Fruit fly (Drosophila melanogaster) whole organism, embryonic: ENCODE data around the gene CG5618.

Source experiments
- Adf1 ChIP-seq: fragments of 200-800 bp; sonication (Bioruptor generic); IDR thresholded peaks from 2 replicates; pipeline ENCODE4 v1.3.6; 2022; ENCODE audit warnings: missing biosample characterization, missing genetic modification characterization
- CG1024 ChIP-seq: fragments of 200-800 bp; sonication (Bioruptor generic); IDR thresholded peaks from 2 replicates; pipeline ENCODE4 v1.3.6; 2022; ENCODE audit warnings: missing biosample characterization, missing genetic modification characterization
- CG10462 ChIP-seq: fragments of 200-800 bp; sonication (Bioruptor generic); optimal IDR thresholded peaks from 2 replicates; lab custom pipeline; 2016; ENCODE audit warnings: missing biosample characterization, missing genetic modification characterization
- CG12659 ChIP-seq: fragments of 200-800 bp; sonication (Bioruptor generic); optimal IDR thresholded peaks from 3 replicates; lab custom pipeline; 2017; ENCODE audit warnings: mild to moderate bottlenecking, missing biosample characterization, missing genetic modification reagents, missing genetic modification characterization
- CG12769 ChIP-seq: fragments of 200-800 bp; sonication (Bioruptor generic); optimal IDR thresholded peaks from 2 replicates; lab custom pipeline; 2019; ENCODE audit warnings: missing biosample characterization, mild to moderate bottlenecking, missing genetic modification characterization, moderate library complexity
- CG13296 ChIP-seq: fragments of 200-800 bp; sonication (Bioruptor generic); optimal IDR thresholded peaks from 3 replicates; lab custom pipeline; 2018; ENCODE audit warnings: missing biosample characterization, mild to moderate bottlenecking, missing genetic modification characterization
- CG13894 ChIP-seq: fragments of 200-800 bp; sonication (Bioruptor generic); optimal IDR thresholded peaks from 3 replicates; lab custom pipeline; 2018; ENCODE audit warnings: missing biosample characterization, mild to moderate bottlenecking, missing genetic modification characterization, moderate library complexity
- CG14860 ChIP-seq: fragments of 200-800 bp; sonication (Bioruptor generic); IDR thresholded peaks from 3 replicates; pipeline ENCODE4 v1.3.6; 2022; ENCODE audit warnings: missing biosample characterization, missing genetic modification characterization; ENCODE audit not compliant: partially characterized antibody
- CG15479 ChIP-seq: fragments of 200-800 bp; sonication (Bioruptor generic); optimal IDR thresholded peaks from 3 replicates; lab custom pipeline; 2019; ENCODE audit warnings: missing biosample characterization, mild to moderate bottlenecking, missing genetic modification characterization, moderate library complexity
- CG1647 ChIP-seq: fragments of 200-800 bp; sonication (Bioruptor generic); optimal IDR thresholded peaks from 3 replicates; lab custom pipeline; 2016; ENCODE audit warnings: missing biosample characterization, missing genetic modification characterization
- CG18011 ChIP-seq: fragments of 200-800 bp; sonication (Bioruptor generic); optimal IDR thresholded peaks from 2 replicates; lab custom pipeline; 2017; ENCODE audit warnings: missing biosample characterization, missing genetic modification characterization, mild to moderate bottlenecking, moderate library complexity, missing genotype
- CG18262 ChIP-seq: fragments of 200-800 bp; optimal IDR thresholded peaks from 3 replicates; lab custom pipeline; 2019; ENCODE audit warnings: missing biosample characterization, mild to moderate bottlenecking, missing genetic modification characterization, moderate library complexity
- CG1832 ChIP-seq: fragments of 200-800 bp; sonication (Bioruptor generic); optimal IDR thresholded peaks from 2 replicates; lab custom pipeline; 2017; ENCODE audit warnings: missing biosample characterization, mild to moderate bottlenecking, missing genetic modification characterization, inconsistent platforms
- CG18599 ChIP-seq: fragments of 200-800 bp; sonication (Bioruptor generic); optimal IDR thresholded peaks from 3 replicates; lab custom pipeline; 2017; ENCODE audit warnings: missing biosample characterization, missing genetic modification characterization, mild to moderate bottlenecking, moderate library complexity, missing genetic modification reagents
- CG2199 ChIP-seq: fragments of 200-800 bp; sonication (Bioruptor generic); IDR thresholded peaks from 3 replicates; pipeline ENCODE4 v1.3.6; 2022; ENCODE audit warnings: missing biosample characterization, missing genetic modification characterization
- CG2202 ChIP-seq: fragments of 200-800 bp; sonication (Bioruptor generic); optimal IDR thresholded peaks from 2 replicates; lab custom pipeline; 2018; ENCODE audit warnings: missing biosample characterization, mild to moderate bottlenecking, missing genetic modification characterization
- CG30431 ChIP-seq: fragments of 200-800 bp; sonication (Bioruptor generic); optimal IDR thresholded peaks from 2 replicates; lab custom pipeline; 2017; ENCODE audit warnings: missing biosample characterization, missing genetic modification characterization
- CG32532 ChIP-seq: fragments of 200-800 bp; sonication (Bioruptor generic); IDR thresholded peaks from 2 replicates; pipeline ENCODE4 v1.3.6; 2022; ENCODE audit warnings: missing biosample characterization, missing genetic modification characterization
- CG3281 ChIP-seq: fragments of 200-800 bp; sonication (Bioruptor generic); optimal IDR thresholded peaks from 3 replicates; lab custom pipeline; 2017; ENCODE audit warnings: missing biosample characterization, mild to moderate bottlenecking, missing genetic modification characterization
- CG34376 ChIP-seq: fragments of 200-800 bp; sonication (Bioruptor generic); optimal IDR thresholded peaks from 2 replicates; lab custom pipeline; 2018; ENCODE audit warnings: missing biosample characterization, mild to moderate bottlenecking, missing genetic modification characterization
- CG34422 ChIP-seq: fragments of 200-800 bp; sonication (Bioruptor generic); IDR thresholded peaks from 3 replicates; pipeline ENCODE4 v1.3.6; 2022; ENCODE audit warnings: missing biosample characterization, missing genetic modification characterization
- CG4617 ChIP-seq: fragments of 200-800 bp; sonication (Bioruptor generic); optimal IDR thresholded peaks from 3 replicates; lab custom pipeline; 2016; ENCODE audit warnings: missing biosample characterization, missing genetic modification characterization, borderline replicate concordance
- CG7963 ChIP-seq: fragments of 200-800 bp; sonication (Bioruptor generic); IDR thresholded peaks from 3 replicates; pipeline ENCODE4 v1.3.6; 2022; ENCODE audit warnings: missing biosample characterization, missing genetic modification characterization; ENCODE audit not compliant: partially characterized antibody
- CHES-1-like ChIP-seq: fragments of 200-800 bp; sonication (Bioruptor generic); optimal IDR thresholded peaks from 2 replicates; lab custom pipeline; 2016; ENCODE audit warnings: missing biosample characterization, missing genetic modification characterization
- E2f2 ChIP-seq: fragments of 200-800 bp; sonication (Bioruptor generic); IDR thresholded peaks from 2 replicates; pipeline ENCODE4 v1.3.6; 2022; ENCODE audit warnings: missing biosample characterization, missing genetic modification characterization
- Eip74EF ChIP-seq, 2 experiments: fragments of 200-800 bp in 1 of 2; fragments of >200 bp in 1 of 2; sonication (Bioruptor generic) in 1 of 2; optimal IDR thresholded peaks; 2 replicates each; lab custom pipeline; 2017 to 2019; ENCODE audit warnings: missing biosample characterization in 2 of 2, missing genetic modification characterization in 2 of 2, mild to moderate bottlenecking in 1 of 2, moderate library complexity in 1 of 2
- Elba2 ChIP-seq: fragments of 200-800 bp; sonication (Bioruptor generic); optimal IDR thresholded peaks from 3 replicates; lab custom pipeline; 2016; ENCODE audit warnings: missing biosample characterization, missing genetic modification characterization
- GATAe ChIP-seq: fragments of 200-800 bp; sonication (Bioruptor generic); conservative IDR thresholded peaks from 2 replicates; pipeline ENCODE4 v1.3.6; 2022; ENCODE audit warnings: missing biosample characterization, missing genetic modification characterization
- HLH4C ChIP-seq: fragments of 200-800 bp; sonication (Bioruptor generic); IDR thresholded peaks from 3 replicates; pipeline ENCODE4 v1.3.6; 2022; ENCODE audit warnings: missing biosample characterization, missing genetic modification characterization; ENCODE audit not compliant: partially characterized antibody
- HmgZ ChIP-seq: fragments of 200-800 bp; sonication (Bioruptor generic); optimal IDR thresholded peaks from 2 replicates; lab custom pipeline; 2018; ENCODE audit warnings: missing biosample characterization, mild to moderate bottlenecking, missing genetic modification characterization
- Kr ChIP-seq: fragments of 200-800 bp; sonication (Bioruptor generic); optimal IDR thresholded peaks from 2 replicates; lab custom pipeline; 2017; ENCODE audit warnings: missing biosample characterization, mild to moderate bottlenecking, missing genetic modification characterization
- Nf-YB ChIP-seq: fragments of 200-800 bp; sonication (Bioruptor generic); optimal IDR thresholded peaks from 3 replicates; lab custom pipeline; 2019; ENCODE audit warnings: missing biosample characterization, mild to moderate bottlenecking, missing genetic modification characterization, moderate library complexity
- ato ChIP-seq: fragments of 200-800 bp; sonication (Bioruptor generic); IDR thresholded peaks from 2 replicates; pipeline ENCODE4 v1.3.6; 2022; ENCODE audit warnings: missing biosample characterization, missing genetic modification characterization; ENCODE audit not compliant: partially characterized antibody
- chinmo ChIP-seq: fragments of 200-800 bp; sonication (Bioruptor generic); IDR thresholded peaks from 4 replicates; pipeline ENCODE4 v1.3.6; 2022; ENCODE audit warnings: missing biosample characterization, missing genetic modification characterization; ENCODE audit not compliant: partially characterized antibody
- ci ChIP-seq: fragments of 200-800 bp; sonication (Bioruptor generic); IDR thresholded peaks from 3 replicates; pipeline ENCODE4 v1.3.6; 2022; ENCODE audit warnings: missing biosample characterization, missing genetic modification characterization
- cwo ChIP-seq: fragments of 200-800 bp; sonication (Bioruptor generic); optimal IDR thresholded peaks from 3 replicates; lab custom pipeline; 2017; ENCODE audit warnings: missing biosample characterization, missing genetic modification characterization, mild to moderate bottlenecking, moderate library complexity, missing genetic modification reagents
- dm ChIP-seq: fragments of 200-800 bp; sonication (Bioruptor generic); optimal IDR thresholded peaks from 3 replicates; lab custom pipeline; 2016; ENCODE audit warnings: missing biosample characterization, missing genetic modification characterization
- eve ChIP-seq, 2 experiments: fragments of >200 bp; optimal IDR thresholded peaks; 2 replicates each; lab custom pipeline; 2017; ENCODE audit warnings: missing biosample characterization in 2 of 2, missing genetic modification characterization in 2 of 2
- fu2 ChIP-seq: fragments of 200-800 bp; sonication (Bioruptor generic); optimal IDR thresholded peaks from 2 replicates; lab custom pipeline; 2016; ENCODE audit warnings: missing biosample characterization, missing genetic modification characterization
- gcm ChIP-seq: fragments of 200-800 bp; sonication (Bioruptor generic); optimal IDR thresholded peaks from 2 replicates; lab custom pipeline; 2019; ENCODE audit warnings: missing biosample characterization, mild to moderate bottlenecking, missing genetic modification characterization, moderate library complexity
- hkb ChIP-seq, 2 experiments: fragments of 200-800 bp in 1 of 2; fragments of >200 bp in 1 of 2; sonication (Bioruptor generic) in 1 of 2; IDR thresholded peaks in 1 of 2; optimal IDR thresholded peaks in 1 of 2; 2 replicates each; pipeline versions ENCODE4 v1.3.6 to Lab custom; 2017 to 2022; ENCODE audit warnings: missing biosample characterization in 1 of 2, missing genetic modification characterization in 1 of 2
- lab ChIP-seq: fragments of 200-800 bp; sonication (Bioruptor generic); optimal IDR thresholded peaks from 3 replicates; lab custom pipeline; 2017; ENCODE audit warnings: missing biosample characterization, missing genetic modification characterization, mild to moderate bottlenecking, moderate library complexity, missing genetic modification reagents
- lbe ChIP-seq: fragments of 200-800 bp; sonication (Bioruptor generic); optimal IDR thresholded peaks from 2 replicates; lab custom pipeline; 2016; ENCODE audit warnings: missing biosample characterization, mild to moderate bottlenecking, missing genetic modification characterization
- ranshi ChIP-seq: fragments of 200-800 bp; sonication (Bioruptor generic); IDR thresholded peaks from 2 replicates; pipeline ENCODE4 v1.3.6; 2022; ENCODE audit warnings: missing biosample characterization, missing genetic modification characterization
- sd ChIP-seq: fragments of 200-800 bp; sonication (Bioruptor generic); optimal IDR thresholded peaks from 3 replicates; lab custom pipeline; 2018; ENCODE audit warnings: missing biosample characterization, mild to moderate bottlenecking, missing genetic modification characterization, moderate library complexity
- sug ChIP-seq: fragments of 200-800 bp; optimal IDR thresholded peaks from 2 replicates; lab custom pipeline; 2019; ENCODE audit warnings: missing biosample characterization, mild to moderate bottlenecking, missing genetic modification characterization, moderate library complexity
- tio ChIP-seq: fragments of 200-800 bp; sonication (Bioruptor generic); optimal IDR thresholded peaks from 2 replicates; lab custom pipeline; 2017; ENCODE audit warnings: missing biosample characterization, missing genetic modification characterization, inconsistent platforms

The CG5618 gene

DNA sequence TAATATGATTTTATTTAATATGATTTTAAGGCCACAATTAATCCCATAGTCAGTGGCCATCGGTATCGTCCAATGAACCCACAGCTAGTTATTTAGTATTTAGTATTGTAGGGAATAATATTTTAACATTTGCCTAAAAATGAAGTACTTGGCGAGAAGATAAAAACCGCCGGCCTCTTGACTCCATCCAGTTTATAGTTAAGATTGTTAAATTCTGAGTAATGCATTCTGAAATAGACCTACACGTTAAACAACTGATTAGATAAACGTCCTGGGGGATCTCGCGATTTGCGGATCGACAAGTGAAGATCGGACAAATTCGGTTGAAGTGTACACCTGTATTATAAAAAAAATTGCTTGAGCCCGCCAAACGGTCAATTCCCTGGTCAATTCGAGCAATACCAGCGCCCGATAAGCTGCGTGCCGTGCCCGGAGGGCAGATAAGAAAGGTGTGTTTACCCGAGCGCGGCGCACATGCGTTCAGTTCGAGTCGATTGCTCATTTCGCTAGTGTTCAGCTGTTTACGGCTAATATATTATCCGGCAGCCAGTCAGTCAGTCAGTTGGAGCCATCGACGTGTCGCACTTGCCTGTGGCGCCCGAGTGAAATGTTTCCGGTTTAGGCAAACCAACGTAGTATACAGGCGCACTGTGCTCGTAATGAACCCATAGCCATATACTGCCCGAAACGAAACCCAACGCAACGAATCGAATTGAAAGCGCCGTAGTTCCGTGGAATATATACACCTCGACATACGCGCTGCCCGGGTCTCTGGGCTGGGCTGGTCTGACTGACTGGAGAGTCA is 34.0 kb downstream of the CG5618 start (continued):
- TF ChIP-seq GATAe (GFP tag; lab: Robert Waterston, UW) (peak; percentile 62), ci (GFP tag; lab: Robert Waterston, UW) (0 out of 3 replicates have a peak, but pooled peaks have one; percentile 25), CG14860 (GFP tag; lab: Robert Waterston, UW) (no peak), CG30431 (GFP tag; lab: Kevin White, UChicago) (no peak), CG1832 (GFP tag; lab: Kevin White, UChicago) (no peak), HLH4C (GFP tag; lab: Robert Waterston, UW) (no peak), Adf1 (GFP tag; lab: Robert Waterston, UW) (no peak; the same call in 1 of the 2 replicates), CG2202 (tag; lab: Kevin White, UChicago) (no peak), CG12659 (GFP tag; lab: Kevin White, UChicago) (no peak), hkb (optimal IDR thresholded peaks at IDR 0.05; lab: Kevin White, UChicago) (no peak), hkb (GFP tag; IDR thresholded peaks at IDR 0.05; lab: Robert Waterston, UW) (0 out of 2 replicates have a peak, but pooled peaks have one; percentile 14), Kr (GFP tag; lab: Kevin White, UChicago) (no peak), dm (GFP tag; lab: Kevin White, UChicago) (no peak), chinmo (GFP tag; lab: Robert Waterston, UW) (0 out of 4 replicates have a peak, but pooled peaks have one; percentile 41), CG1647 (GFP tag; lab: Kevin White, UChicago) (no peak), CG4617 (no peak), Eip74EF (GFP tag; optimal IDR thresholded peaks at IDR 0.05; lab: Kevin White, UChicago) (peak in 1 of 2 experiments; percentile 55), CG15479 (GFP tag; lab: Kevin White, UChicago) (no peak), CG13894 (tag; lab: Kevin White, UChicago) (peak; percentile 2), fu2 (GFP tag; lab: Kevin White, UChicago) (no peak), lbe (GFP tag; lab: Kevin White, UChicago) (peak; percentile 16), Elba2 (GFP tag; lab: Kevin White, UChicago) (no peak), CG34376 (GFP tag; lab: Kevin White, UChicago) (peak; percentile 67), Nf-YB (GFP tag; lab: Kevin White, UChicago) (no peak), CG18262 (tag; lab: Kevin White, UChicago) (no peak), CHES-1-like (GFP tag; lab: Kevin White, UChicago) (no peak), sd (tag; lab: Kevin White, UChicago) (peak; percentile 60), CG18599 (GFP tag; lab: Kevin White, UChicago) (peak; percentile 51), CG7963 (GFP tag; lab: Robert Waterston, UW) (no peak), sug (tag; lab: Kevin White, UChicago) (peak; percentile 95), CG34422 (no peak), CG12769 (tag; lab: Kevin White, UChicago) (peak; percentile 3), CG13296 (GFP tag; lab: Kevin White, UChicago) (no peak), eve (GFP tag; optimal IDR thresholded peaks at IDR 0.05; lab: Kevin White, UChicago) (no peak), CG1024 (GFP tag; lab: Robert Waterston, UW) (0 out of 2 replicates have a peak, but pooled peaks have one; percentile 14), ato (GFP tag; lab: Robert Waterston, UW) (no peak), CG2199 (GFP tag; lab: Robert Waterston, UW) (peak; percentile 89; the same call in 2 of the 3 replicates), E2f2 (GFP tag; lab: Robert Waterston, UW) (0 out of 2 replicates have a peak, but pooled peaks have one; percentile 11), CG10462 (GFP tag; lab: Kevin White, UChicago) (no peak), ranshi (GFP tag; lab: Robert Waterston, UW) (no peak), lab (GFP tag; lab: Kevin White, UChicago) (peak; percentile 65), CG18011 (GFP tag; lab: Kevin White, UChicago) (no peak), gcm (GFP tag; lab: Kevin White, UChicago) (no peak), CG32532 (GFP tag; lab: Robert Waterston, UW) (no peak), CG3281 (GFP tag; lab: Kevin White, UChicago) (no peak), cwo (GFP tag; lab: Kevin White, UChicago) (peak; percentile 72), tio (GFP tag; lab: Kevin White, UChicago) (no peak), HmgZ (tag; lab: Kevin White, UChicago) (peak; percentile 45)
